Fruit fly (Drosophila melanogaster) whole organism, embryonic: ENCODE measurements around the gene numb.

Source experiments
- ATbp ChIP-seq: fragments of 200-800 bp; sonication (Bioruptor generic); optimal IDR thresholded peaks from 2 replicates; lab custom pipeline; 2017; ENCODE audit warnings: missing biosample characterization, mild to moderate bottlenecking, missing genetic modification characterization, missing genetic modification reagents
- Aef1 ChIP-seq: fragments of 200-800 bp; sonication (Bioruptor generic); IDR thresholded peaks from 3 replicates; pipeline ENCODE4 v1.3.6; 2022; ENCODE audit warnings: missing biosample characterization, missing genetic modification characterization
- Atf3 ChIP-seq: fragments of 200-800 bp; sonication (Bioruptor generic); optimal IDR thresholded peaks from 3 replicates; lab custom pipeline; 2016; ENCODE audit warnings: missing biosample characterization, missing genetic modification characterization
- Atf6 ChIP-seq: fragments of 200-800 bp; sonication (Bioruptor generic); IDR thresholded peaks from 2 replicates; pipeline ENCODE4 v1.3.6; 2022; ENCODE audit warnings: missing biosample characterization, missing genetic modification characterization
- Blimp-1 ChIP-seq: fragments of 200-800 bp; sonication (Bioruptor generic); optimal IDR thresholded peaks from 3 replicates; lab custom pipeline; 2018; ENCODE audit warnings: missing biosample characterization, missing genetic modification characterization, mild to moderate bottlenecking, moderate library complexity, missing genetic modification reagents
- Bteb2 ChIP-seq: fragments of 200-800 bp; sonication (Bioruptor generic); optimal IDR thresholded peaks from 2 replicates; lab custom pipeline; 2016; ENCODE audit warnings: missing biosample characterization, missing genetic modification characterization
- CG10565 ChIP-seq: fragments of 200-800 bp; sonication (Bioruptor generic); optimal IDR thresholded peaks from 3 replicates; lab custom pipeline; 2016; ENCODE audit warnings: missing biosample characterization, mild to moderate bottlenecking, missing genetic modification characterization
- CG10979 ChIP-seq: fragments of 200-800 bp; sonication (Bioruptor generic); optimal IDR thresholded peaks from 2 replicates; lab custom pipeline; 2018; ENCODE audit warnings: missing biosample characterization, mild to moderate bottlenecking, missing genetic modification characterization, moderate library complexity
- CG11093 ChIP-seq: fragments of 200-800 bp; sonication (Bioruptor generic); IDR thresholded peaks from 3 replicates; pipeline ENCODE4 v1.3.6; 2022; ENCODE audit warnings: missing biosample characterization, missing genetic modification characterization
- CG12659 ChIP-seq: fragments of 200-800 bp; sonication (Bioruptor generic); optimal IDR thresholded peaks from 3 replicates; lab custom pipeline; 2017; ENCODE audit warnings: mild to moderate bottlenecking, missing biosample characterization, missing genetic modification reagents, missing genetic modification characterization
- CG13624 ChIP-seq: fragments of 200-800 bp; sonication (Bioruptor generic); optimal IDR thresholded peaks from 2 replicates; lab custom pipeline; 2016; ENCODE audit warnings: missing biosample characterization, missing genetic modification characterization
- CG14050 ChIP-seq: fragments of 200-800 bp; sonication (Bioruptor generic); IDR thresholded peaks from 3 replicates; pipeline ENCODE4 v1.3.6; 2022; ENCODE audit warnings: missing biosample characterization, missing genetic modification characterization
- CG17361 ChIP-seq: fragments of 200-800 bp; sonication (Bioruptor generic); IDR thresholded peaks from 3 replicates; pipeline ENCODE4 v1.3.6; 2022; ENCODE audit warnings: missing biosample characterization, missing genetic modification characterization
- CG2129 ChIP-seq: fragments of 200-800 bp; sonication (Bioruptor generic); IDR thresholded peaks from 2 replicates; pipeline ENCODE4 v1.3.6; 2022; ENCODE audit warnings: missing biosample characterization, missing genetic modification characterization; ENCODE audit not compliant: partially characterized antibody
- CG31224 ChIP-seq: fragments of 200-800 bp; sonication (Bioruptor generic); IDR thresholded peaks from 2 replicates; pipeline ENCODE4 v1.3.6; 2022; ENCODE audit warnings: missing biosample characterization, missing genetic modification characterization
- CG33557 ChIP-seq: fragments of 200-800 bp; sonication (Bioruptor generic); optimal IDR thresholded peaks from 2 replicates; lab custom pipeline; 2019; ENCODE audit warnings: missing biosample characterization, mild to moderate bottlenecking, missing genetic modification characterization, moderate library complexity
- CG34224 ChIP-seq: fragments of 200-800 bp; sonication (Bioruptor generic); IDR thresholded peaks from 3 replicates; pipeline ENCODE4 v1.3.6; 2022; ENCODE audit warnings: missing biosample characterization, missing genetic modification characterization; ENCODE audit not compliant: partially characterized antibody
- CG43689 ChIP-seq: fragments of 200-800 bp; sonication (Bioruptor generic); IDR thresholded peaks from 2 replicates; pipeline ENCODE4 v1.3.6; 2022; ENCODE audit warnings: missing biosample characterization, missing genetic modification characterization
- CG7987 ChIP-seq: fragments of 200-800 bp; sonication (Bioruptor generic); optimal IDR thresholded peaks from 2 replicates; lab custom pipeline; 2018; ENCODE audit warnings: missing biosample characterization, mild to moderate bottlenecking, missing genetic modification characterization, moderate library complexity
- CG8924 ChIP-seq: fragments of 200-800 bp; optimal IDR thresholded peaks from 3 replicates; lab custom pipeline; 2019; ENCODE audit warnings: missing biosample characterization, mild to moderate bottlenecking, missing genetic modification characterization, moderate library complexity
- Deaf1 ChIP-seq: fragments of 200-800 bp; optimal IDR thresholded peaks from 3 replicates; lab custom pipeline; 2019; ENCODE audit warnings: missing biosample characterization, mild to moderate bottlenecking, missing genetic modification characterization, moderate library complexity
- HLH3B ChIP-seq: fragments of 200-800 bp; sonication (Bioruptor generic); IDR thresholded peaks from 2 replicates; pipeline ENCODE4 v1.3.6; 2022; ENCODE audit warnings: missing biosample characterization, missing genetic modification characterization
- HLH4C ChIP-seq: fragments of 200-800 bp; sonication (Bioruptor generic); IDR thresholded peaks from 3 replicates; pipeline ENCODE4 v1.3.6; 2022; ENCODE audit warnings: missing biosample characterization, missing genetic modification characterization; ENCODE audit not compliant: partially characterized antibody
- Hey ChIP-seq: fragments of 200-800 bp; sonication (Bioruptor generic); optimal IDR thresholded peaks from 3 replicates; lab custom pipeline; 2018; ENCODE audit warnings: missing biosample characterization, mild to moderate bottlenecking, missing genetic modification characterization
- Mad ChIP-seq: fragments of 200-800 bp; sonication (Bioruptor generic); optimal IDR thresholded peaks from 2 replicates; lab custom pipeline; 2016; ENCODE audit warnings: missing biosample characterization, missing genetic modification characterization
- Mes4 ChIP-seq: fragments of 200-800 bp; sonication (Bioruptor generic); optimal IDR thresholded peaks from 2 replicates; lab custom pipeline; 2016; ENCODE audit warnings: missing biosample characterization, missing genetic modification characterization
- Neu2 ChIP-seq: fragments of 200-800 bp; sonication (Bioruptor generic); optimal IDR thresholded peaks from 3 replicates; lab custom pipeline; 2016; ENCODE audit warnings: missing biosample characterization, missing genetic modification characterization, borderline replicate concordance
- Rx ChIP-seq: fragments of 200-800 bp; sonication (Bioruptor generic); IDR thresholded peaks from 2 replicates; pipeline ENCODE4 v1.3.6; 2022; ENCODE audit warnings: missing biosample characterization, missing genetic modification characterization
- Six4 ChIP-seq: fragments of 200-800 bp; sonication (Bioruptor generic); optimal IDR thresholded peaks from 2 replicates; lab custom pipeline; 2016; ENCODE audit warnings: missing biosample characterization, missing genetic modification characterization
- Stat92E ChIP-seq, 3 experiments: fragments of >200 bp in 2 of 3; fragments of 200-800 bp in 1 of 3; sonication (Bioruptor generic) in 1 of 3; optimal IDR thresholded peaks; 2 replicates each; lab custom pipeline; 2017 to 2019; ENCODE audit warnings: missing biosample characterization in 3 of 3, missing genetic modification characterization in 3 of 3, mild to moderate bottlenecking in 1 of 3, moderate library complexity in 1 of 3
- Xbp1 ChIP-seq: fragments of 200-800 bp; sonication (Bioruptor generic); optimal IDR thresholded peaks from 3 replicates; lab custom pipeline; 2016; ENCODE audit warnings: missing biosample characterization, mild to moderate bottlenecking, missing genetic modification characterization
- bcd ChIP-seq: fragments of 200-800 bp; sonication (Bioruptor generic); optimal IDR thresholded peaks from 2 replicates; lab custom pipeline; 2017; ENCODE audit warnings: missing biosample characterization, mild to moderate bottlenecking, missing genetic modification characterization
- dan ChIP-seq: fragments of 200-800 bp; sonication (Bioruptor generic); IDR thresholded peaks from 2 replicates; pipeline ENCODE4 v1.3.6; 2022; ENCODE audit warnings: missing biosample characterization, missing genetic modification characterization
- emc ChIP-seq: fragments of 200-800 bp; sonication (Bioruptor generic); optimal IDR thresholded peaks from 2 replicates; lab custom pipeline; 2016; ENCODE audit warnings: missing biosample characterization, missing genetic modification characterization
- esg ChIP-seq: fragments of 200-800 bp; sonication (Bioruptor generic); conservative IDR thresholded peaks from 2 replicates; pipeline ENCODE4 v1.3.6; 2022; ENCODE audit warnings: missing biosample characterization, missing genetic modification characterization
- eve ChIP-seq, 2 experiments: fragments of >200 bp; optimal IDR thresholded peaks; 2 replicates each; lab custom pipeline; 2017; ENCODE audit warnings: missing biosample characterization in 2 of 2, missing genetic modification characterization in 2 of 2
- ewg ChIP-seq: fragments of 200-800 bp; sonication (Bioruptor generic); optimal IDR thresholded peaks from 3 replicates; lab custom pipeline; 2017; ENCODE audit warnings: mild to moderate bottlenecking, missing biosample characterization, missing genetic modification reagents, missing genetic modification characterization
- ham ChIP-seq: fragments of 200-800 bp; sonication (Bioruptor generic); IDR thresholded peaks from 2 replicates; pipeline ENCODE4 v1.3.6; 2022; ENCODE audit warnings: missing biosample characterization, missing genetic modification characterization
- insv ChIP-seq, 2 experiments: fragments of 200-800 bp; sonication (Bioruptor generic); optimal IDR thresholded peaks; 3 replicates each; lab custom pipeline; 2016 to 2018; ENCODE audit warnings: missing biosample characterization in 2 of 2, missing genetic modification characterization in 2 of 2
- lmd ChIP-seq: fragments of 200-800 bp; sonication (Bioruptor generic); IDR thresholded peaks from 2 replicates; pipeline ENCODE4 v1.3.6; 2022; ENCODE audit warnings: missing biosample characterization, missing genetic modification characterization
- mld ChIP-seq: fragments of 200-800 bp; sonication (Bioruptor generic); IDR thresholded peaks from 3 replicates; pipeline ENCODE4 v1.3.6; 2022; ENCODE audit warnings: missing biosample characterization, missing genetic modification characterization; ENCODE audit not compliant: partially characterized antibody
- run ChIP-seq: fragments of 200-800 bp; sonication (Bioruptor generic); optimal IDR thresholded peaks from 3 replicates; lab custom pipeline; 2018; ENCODE audit warnings: missing biosample characterization, mild to moderate bottlenecking, missing genetic modification characterization
- sc ChIP-seq, 3 experiments: fragments of >200 bp in 2 of 3; fragments of 200-800 bp in 1 of 3; sonication (Bioruptor generic) in 1 of 3; optimal IDR thresholded peaks; 2 replicates in 2 of 3; 3 replicates in 1 of 3; lab custom pipeline; 2017; ENCODE audit warnings: mild to moderate bottlenecking in 1 of 3, missing biosample characterization in 1 of 3, missing genetic modification characterization in 1 of 3, missing genetic modification reagents in 1 of 3
- scrt ChIP-seq: fragments of 200-800 bp; sonication (Bioruptor generic); optimal IDR thresholded peaks from 2 replicates; lab custom pipeline; 2018; ENCODE audit warnings: missing biosample characterization, mild to moderate bottlenecking, missing genetic modification characterization, moderate library complexity
- sr ChIP-seq: fragments of 200-800 bp; sonication (Bioruptor generic); IDR thresholded peaks from 3 replicates; pipeline ENCODE4 v1.3.6; 2022; ENCODE audit warnings: missing biosample characterization, missing genetic modification characterization
- tio ChIP-seq: fragments of 200-800 bp; sonication (Bioruptor generic); optimal IDR thresholded peaks from 2 replicates; lab custom pipeline; 2017; ENCODE audit warnings: missing biosample characterization, missing genetic modification characterization, inconsistent platforms
- vnd ChIP-seq: fragments of 200-800 bp; sonication (Bioruptor generic); IDR thresholded peaks from 3 replicates; pipeline ENCODE4 v1.3.6; 2022; ENCODE audit warnings: missing biosample characterization, missing genetic modification characterization; ENCODE audit not compliant: partially characterized antibody
- zf30C ChIP-seq: fragments of 200-800 bp; sonication (Bioruptor generic); optimal IDR thresholded peaks from 3 replicates; lab custom pipeline; 2018; ENCODE audit warnings: missing biosample characterization, mild to moderate bottlenecking, missing genetic modification characterization

The numb gene

dm6 chr2L:9430992-9431602 lies 6.2 kb upstream of the numb start, which contains the start of the genes FucTB and scat (continued):
- TF ChIP-seq Xbp1: peak; percentile 96
- TF ChIP-seq Stat92E (GFP tag; optimal IDR thresholded peaks at IDR 0.05; lab: Kevin White, UChicago): no peak
- TF ChIP-seq Mes4 (GFP tag; lab: Kevin White, UChicago): no peak
- peak; percentile 76 for TF ChIP-seq dan (GFP tag; lab: Robert Waterston, UW)
- TF ChIP-seq tio (GFP tag; lab: Kevin White, UChicago): peak; percentile 91
- TF ChIP-seq Aef1 (GFP tag; lab: Robert Waterston, UW): peak; percentile 94
- TF ChIP-seq CG13624: peak; percentile 31
- peak; percentile 91 for TF ChIP-seq esg (GFP tag; lab: Robert Waterston, UW)
- TF ChIP-seq CG10979 (tag; lab: Kevin White, UChicago): peak; percentile 93
- peak; percentile 66 for TF ChIP-seq ATbp (GFP tag; lab: Kevin White, UChicago)
- peak; percentile 38 for TF ChIP-seq run (tag; lab: Kevin White, UChicago)
- TF ChIP-seq lmd: peak; percentile 92
- TF ChIP-seq Neu2 (GFP tag; lab: Kevin White, UChicago): no peak
- peak; percentile 90 for TF ChIP-seq CG11093
- peak; percentile 31 for TF ChIP-seq Bteb2
- no peak for TF ChIP-seq CG2129
- peak; percentile 66 for TF ChIP-seq scrt (GFP tag; lab: Kevin White, UChicago)
- TF ChIP-seq Hey (tag; lab: Kevin White, UChicago): peak; percentile 7
- peak; percentile 61; the same call in 2 of the 3 replicates for TF ChIP-seq HLH4C (GFP tag; lab: Robert Waterston, UW)
- TF ChIP-seq CG14050: peak; percentile 64; the same call in 2 of the 3 replicates
- peak; percentile 53; the same call in 2 of the 3 replicates for TF ChIP-seq sr
- no peak for TF ChIP-seq ham (GFP tag; lab: Robert Waterston, UW)
- peak in 1 of 2 experiments; percentile 60 for TF ChIP-seq insv (GFP tag; optimal IDR thresholded peaks at IDR 0.05; lab: Kevin White, UChicago)
- TF ChIP-seq HLH3B (GFP tag; lab: Robert Waterston, UW): peak; percentile 92
- peak; percentile 98 for TF ChIP-seq CG17361
- no peak for TF ChIP-seq zf30C (GFP tag; lab: Kevin White, UChicago)
- peak; percentile 89 for TF ChIP-seq Blimp-1 (GFP tag; lab: Kevin White, UChicago)
- peak; percentile 76 for TF ChIP-seq Atf6
- TF ChIP-seq emc (GFP tag; lab: Kevin White, UChicago): peak; percentile 18
- no peak for TF ChIP-seq sc (optimal IDR thresholded peaks at IDR 0.05; lab: Kevin White, UChicago)
- TF ChIP-seq sc (GFP tag; optimal IDR thresholded peaks at IDR 0.05; lab: Kevin White, UChicago): peak; percentile 83
- TF ChIP-seq Mad: peak; percentile 71
- TF ChIP-seq CG43689 (GFP tag; lab: Robert Waterston, UW): peak; percentile 75; the same call in 1 of the 2 replicates
- peak; percentile 60 for TF ChIP-seq CG7987 (GFP tag; lab: Kevin White, UChicago)
- TF ChIP-seq vnd (GFP tag; lab: Robert Waterston, UW): peak; percentile 49; the same call in 1 of the 3 replicates
- TF ChIP-seq CG33557 (GFP tag; lab: Kevin White, UChicago): peak; percentile 86
- TF ChIP-seq Rx (GFP tag; lab: Robert Waterston, UW): peak; percentile 76
- peak; percentile 85 for TF ChIP-seq Six4 (GFP tag; lab: Kevin White, UChicago)
- no peak for TF ChIP-seq mld (GFP tag; lab: Robert Waterston, UW)
- 0 out of 3 replicates have a peak, but pooled peaks have one; percentile 8 for TF ChIP-seq CG34224 (GFP tag; lab: Robert Waterston, UW)
- TF ChIP-seq Atf3: peak; percentile 58
- peak; percentile 85 for TF ChIP-seq CG31224
- TF ChIP-seq CG8924: peak; percentile 96
- TF ChIP-seq bcd (GFP tag; lab: Kevin White, UChicago): peak; percentile 95
- peak; percentile 94 for TF ChIP-seq CG12659 (GFP tag; lab: Kevin White, UChicago)
- TF ChIP-seq eve (GFP tag; optimal IDR thresholded peaks at IDR 0.05; lab: Kevin White, UChicago): no peak
- TF ChIP-seq ewg (GFP tag; lab: Kevin White, UChicago): peak; percentile 88
- no peak for TF ChIP-seq CG10565 (GFP tag; lab: Kevin White, UChicago)
- TF ChIP-seq Deaf1 (tag; lab: Kevin White, UChicago): peak; percentile 69
